Fruit fly (Drosophila melanogaster): ENCODE data around the gene Mical.

Gene Mical

DNA sequence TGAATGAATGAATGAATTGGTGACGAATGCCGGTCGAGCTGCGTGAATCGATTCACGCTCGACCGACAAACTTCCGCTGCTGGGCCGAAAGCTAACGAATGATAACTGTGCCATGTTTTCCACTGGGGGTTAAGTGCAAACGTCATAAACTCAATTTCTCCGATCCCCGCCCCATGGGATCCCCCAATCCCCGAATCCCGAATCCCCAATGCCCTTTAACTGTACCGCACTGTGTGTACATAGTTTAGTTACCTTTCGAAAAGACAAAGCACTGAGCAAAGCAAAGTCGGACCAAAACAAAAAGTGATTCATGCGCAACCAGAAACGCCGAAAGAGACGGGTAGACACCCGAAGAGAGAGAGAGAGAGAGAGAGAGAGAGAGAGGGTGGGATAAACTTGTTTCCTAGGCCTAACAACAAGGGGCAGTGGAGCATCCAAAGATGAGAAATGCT, 7.7 kb downstream of the Mical start:
- no peak for TF ChIP-seq foxo (GFP tag; optimal IDR thresholded peaks at IDR 0.05)
- TF ChIP-seq HLH106 (tag; optimal IDR thresholded peaks at IDR 0.05), result no peak
- TF ChIP-seq woc (GFP tag; optimal IDR thresholded peaks at IDR 0.05), result no peak
- TF ChIP-seq Dfd (GFP tag; optimal IDR thresholded peaks at IDR 0.05), result no peak
- TF ChIP-seq Rel (GFP tag; optimal IDR thresholded peaks at IDR 0.05), result no peak
- TF ChIP-seq Rel (tag; optimal IDR thresholded peaks at IDR 0.05), result peak; percentile 19
- TF ChIP-seq Mio (GFP tag; optimal IDR thresholded peaks at IDR 0.05), result no peak
- no peak for TF ChIP-seq h (GFP tag; optimal IDR thresholded peaks at IDR 0.05)

DNA sequence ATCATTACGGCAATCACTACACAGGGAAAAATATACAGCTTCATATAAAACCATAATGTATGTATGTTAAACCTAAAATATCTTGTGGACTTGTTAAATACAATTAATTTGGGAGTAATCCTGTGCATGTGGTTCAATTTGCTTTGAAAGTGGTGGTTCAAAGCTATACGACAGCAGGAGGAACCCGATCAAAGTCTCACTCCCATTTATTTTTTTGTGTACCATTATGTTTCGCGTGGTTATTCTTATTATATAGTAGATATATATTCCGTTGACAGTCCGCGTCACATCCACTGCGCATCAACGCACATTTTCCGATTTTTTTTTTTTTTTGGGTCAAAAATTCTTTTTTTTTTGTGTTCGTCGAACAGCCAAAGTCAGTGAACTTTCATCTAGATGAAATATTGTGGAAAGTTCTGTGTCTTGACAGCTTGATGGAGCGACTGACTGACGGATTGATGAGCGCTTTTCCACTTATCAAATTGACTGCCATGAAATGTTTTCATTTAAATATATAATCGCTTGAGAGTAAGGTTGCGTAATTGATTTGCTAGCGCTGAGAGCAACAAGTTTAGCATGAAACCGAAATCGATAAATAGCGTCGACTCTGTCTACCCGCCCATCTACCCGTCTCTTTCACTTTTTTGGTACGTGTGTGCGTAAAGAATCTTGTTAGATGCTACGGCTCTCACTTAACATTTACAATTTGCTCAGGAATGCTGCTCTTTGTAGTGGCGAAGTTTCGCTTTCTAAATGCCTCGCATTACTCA, 9.6 kb downstream of the Mical start:
- TF ChIP-seq GATAd (GFP tag; optimal IDR thresholded peaks at IDR 0.05) (no peak), psq (GFP tag; optimal IDR thresholded peaks at IDR 0.05) (no peak), usp (GFP tag; optimal IDR thresholded peaks at IDR 0.05) (no peak), dmrt93B (GFP tag; optimal IDR thresholded peaks at IDR 0.05) (no peak), foxo (GFP tag; optimal IDR thresholded peaks at IDR 0.05) (no peak), Abd-B (GFP tag; optimal IDR thresholded peaks at IDR 0.05) (no peak), jim (GFP tag; optimal IDR thresholded peaks at IDR 0.05) (no peak), lola (GFP tag; optimal IDR thresholded peaks at IDR 0.05) (no peak), brk (GFP tag; optimal IDR thresholded peaks at IDR 0.05) (no peak), Vsx2 (GFP tag; optimal IDR thresholded peaks at IDR 0.05; ENCODE audit: partially characterized antibody) (no peak), dl (GFP tag; optimal IDR thresholded peaks at IDR 0.05; ENCODE audit: insufficient read depth in 1 of 2, partially characterized antibody in 2 of 2) (no peak), Hr83 (GFP tag; optimal IDR thresholded peaks at IDR 0.05; ENCODE audit: poor library complexity, severe bottlenecking) (no peak), Mio (GFP tag; optimal IDR thresholded peaks at IDR 0.05) (no peak), fru (GFP tag; optimal IDR thresholded peaks at IDR 0.05) (no peak), ey (GFP tag; optimal IDR thresholded peaks at IDR 0.05) (no peak), sv (GFP tag; optimal IDR thresholded peaks at IDR 0.05) (no peak), N (GFP tag; optimal IDR thresholded peaks at IDR 0.05) (no peak)

DNA sequence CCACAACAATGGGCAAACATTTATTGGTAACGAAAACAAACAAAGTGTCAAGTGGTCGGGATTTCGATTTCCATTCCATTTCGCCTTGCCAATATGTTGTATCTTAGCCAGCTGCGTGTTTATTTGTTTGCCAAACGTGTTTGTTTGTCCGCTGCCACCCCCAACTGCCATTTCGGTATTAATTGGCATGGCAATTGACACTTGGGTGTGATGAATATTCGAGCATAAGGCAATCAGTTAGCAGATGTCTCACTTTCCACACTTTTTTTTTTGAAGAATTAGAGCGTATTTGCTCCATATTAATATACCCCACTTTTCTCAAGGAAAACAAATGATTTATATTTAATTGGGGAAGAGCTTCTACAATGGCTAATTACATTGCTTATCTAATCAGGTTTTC, 11.2 kb downstream of the Mical start:
- no peak for TF ChIP-seq lola (GFP tag; optimal IDR thresholded peaks at IDR 0.05)
- no peak for TF ChIP-seq woc (GFP tag; optimal IDR thresholded peaks at IDR 0.05)
- no peak for TF ChIP-seq GATAd (GFP tag; optimal IDR thresholded peaks at IDR 0.05)
- no peak for TF ChIP-seq brk (GFP tag; optimal IDR thresholded peaks at IDR 0.05)
- TF ChIP-seq HLH106 (tag; optimal IDR thresholded peaks at IDR 0.05), result no peak
- TF ChIP-seq fru (GFP tag; optimal IDR thresholded peaks at IDR 0.05), result no peak
- no peak for TF ChIP-seq jim (GFP tag; optimal IDR thresholded peaks at IDR 0.05)
- no peak for TF ChIP-seq N (GFP tag; optimal IDR thresholded peaks at IDR 0.05)
- TF ChIP-seq psq (GFP tag; optimal IDR thresholded peaks at IDR 0.05), result no peak
- TF ChIP-seq CG32264 (GFP tag; optimal IDR thresholded peaks at IDR 0.05), result no peak
- TF ChIP-seq dsf (GFP tag; optimal IDR thresholded peaks at IDR 0.05; ENCODE audit: borderline replicate concordance), result no peak

DNA sequence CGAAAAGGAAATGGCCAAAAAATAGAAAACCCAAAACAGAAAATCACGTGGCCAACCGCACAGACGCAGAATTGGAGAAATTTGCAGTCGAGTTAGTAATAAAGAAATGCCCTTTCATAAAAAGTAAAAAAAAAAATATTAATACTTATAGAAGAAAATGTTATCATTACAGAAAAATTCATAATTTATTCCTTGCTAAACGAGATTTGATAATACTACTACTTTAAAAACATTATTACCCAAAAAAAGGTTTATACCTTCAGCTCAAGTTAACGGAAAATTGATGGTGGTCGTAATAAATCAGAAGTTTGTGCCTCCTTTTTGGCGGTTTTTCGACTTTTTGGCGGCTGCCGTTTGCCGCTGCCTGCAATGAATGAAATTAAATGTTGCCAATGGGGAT, 14.3 kb downstream of the Mical start:
- no peak for TF ChIP-seq OdsH (GFP tag; optimal IDR thresholded peaks at IDR 0.05)
- no peak for TF ChIP-seq jim (GFP tag; optimal IDR thresholded peaks at IDR 0.05)
- no peak for TF ChIP-seq foxo (GFP tag; optimal IDR thresholded peaks at IDR 0.05)
- no peak for TF ChIP-seq GATAd (GFP tag; optimal IDR thresholded peaks at IDR 0.05)
- no peak for TF ChIP-seq lola (GFP tag; optimal IDR thresholded peaks at IDR 0.05)
- no peak for TF ChIP-seq brk (GFP tag; optimal IDR thresholded peaks at IDR 0.05)
- TF ChIP-seq HLH106 (tag; optimal IDR thresholded peaks at IDR 0.05), result no peak

DNA sequence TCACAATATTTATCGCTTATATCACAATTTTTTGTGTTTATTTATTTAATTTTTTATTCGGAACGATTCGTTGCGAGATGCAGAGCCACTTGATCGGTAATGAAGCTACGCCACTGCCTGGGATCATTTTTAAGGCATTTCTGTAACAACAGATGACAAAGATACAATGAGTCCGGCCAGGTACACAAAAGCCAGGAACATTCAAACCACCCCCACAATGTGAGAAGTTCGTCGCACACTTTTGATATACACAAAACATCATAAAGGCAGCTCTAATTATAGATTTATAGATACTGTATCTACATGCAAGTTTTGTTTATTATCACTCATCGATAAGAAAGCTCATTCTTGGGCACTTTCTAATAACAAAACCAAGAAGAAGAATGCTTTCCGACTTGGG, 17.6 kb downstream of the Mical start, which contains the start of gene CG31407:
CG31407 (minus strand) TSS at position 101 of the 400 bp plus-strand sequence.
- TF ChIP-seq sv (GFP tag; optimal IDR thresholded peaks at IDR 0.05) (no peak), Dif (GFP tag; optimal IDR thresholded peaks at IDR 0.05; ENCODE audit: partially characterized antibody) (no peak)

Data from whole organism, wandering third instar larva.